Worm (Caenorhabditis elegans): ENCODE measurements around the gene ZC204.17.

The ZC204.17 gene

ce11 chrII:1646199-1646598 lies at the start of gene ZC204.17:
Gene ZC204.17, minus strand, starts transcription at chrII:1646299.
- no peak for TF ChIP-seq mep-1 (tag; optimal IDR thresholded peaks at IDR 0.05)
- TF ChIP-seq nhr-237 (tag; optimal IDR thresholded peaks at IDR 0.05): no peak
- no peak for TF ChIP-seq cnd-1 (tag; optimal IDR thresholded peaks at IDR 0.05)
- no peak for TF ChIP-seq drap-1 (GFP tag; optimal IDR thresholded peaks at IDR 0.05)
- TF ChIP-seq elt-1 (tag; optimal IDR thresholded peaks at IDR 0.05; ENCODE audit: borderline replicate concordance, insufficient read depth): no peak
- no peak for TF ChIP-seq ceh-83 (GFP tag; optimal IDR thresholded peaks at IDR 0.05)
- TF ChIP-seq ces-1 (GFP tag; optimal IDR thresholded peaks at IDR 0.05): no peak
- TF ChIP-seq nhr-2 (tag; optimal IDR thresholded peaks at IDR 0.05): no peak
- TF ChIP-seq snpc-4 (tag; optimal IDR thresholded peaks at IDR 0.05): no peak

DNA sequence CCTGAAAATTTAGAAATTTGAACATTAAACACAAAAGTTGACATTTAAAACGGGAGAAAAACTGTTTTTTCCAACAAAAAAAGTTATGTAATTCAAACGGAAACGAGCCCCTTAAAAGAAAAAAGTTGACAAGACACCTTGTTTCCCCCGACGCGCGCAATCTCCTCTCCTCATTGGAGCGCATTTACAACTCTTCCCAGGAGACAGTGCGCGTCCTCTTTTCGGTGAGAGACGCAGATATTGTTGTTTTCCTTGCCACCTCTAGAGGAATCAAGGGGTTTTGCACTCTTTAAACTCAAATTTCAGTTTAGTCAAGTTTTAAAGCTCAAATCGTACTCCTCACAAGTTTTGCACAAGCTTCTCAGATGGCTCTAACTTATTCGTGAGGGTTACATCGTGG lies 49.8 kb upstream of the ZC204.17 start, which contains the start of gene F58E1.13:
Gene F58E1.13, minus strand, starts transcription at position 12 of the 400 bp plus-strand sequence.
- TF ChIP-seq nhr-237 (tag; optimal IDR thresholded peaks at IDR 0.05) (no peak), mab-5 (tag; optimal IDR thresholded peaks at IDR 0.05) (no peak), M03D4.4 (tag; optimal IDR thresholded peaks at IDR 0.05) (no peak), flh-1 (GFP tag; optimal IDR thresholded peaks at IDR 0.05) (no peak), ceh-83 (GFP tag; optimal IDR thresholded peaks at IDR 0.05) (no peak), mep-1 (tag; optimal IDR thresholded peaks at IDR 0.05) (no peak), ceh-43 (GFP tag; optimal IDR thresholded peaks at IDR 0.05) (no peak), bed-3 (GFP tag; optimal IDR thresholded peaks at IDR 0.05) (no peak), hlh-1 (tag; optimal IDR thresholded peaks at IDR 0.05) (no peak), blmp-1 (tag; optimal IDR thresholded peaks at IDR 0.05) (no peak), ham-2 (GFP tag; optimal IDR thresholded peaks at IDR 0.05) (no peak), unc-62 (GFP tag; optimal IDR thresholded peaks at IDR 0.05) (no peak), zip-8 (tag; optimal IDR thresholded peaks at IDR 0.05) (no peak)

DNA sequence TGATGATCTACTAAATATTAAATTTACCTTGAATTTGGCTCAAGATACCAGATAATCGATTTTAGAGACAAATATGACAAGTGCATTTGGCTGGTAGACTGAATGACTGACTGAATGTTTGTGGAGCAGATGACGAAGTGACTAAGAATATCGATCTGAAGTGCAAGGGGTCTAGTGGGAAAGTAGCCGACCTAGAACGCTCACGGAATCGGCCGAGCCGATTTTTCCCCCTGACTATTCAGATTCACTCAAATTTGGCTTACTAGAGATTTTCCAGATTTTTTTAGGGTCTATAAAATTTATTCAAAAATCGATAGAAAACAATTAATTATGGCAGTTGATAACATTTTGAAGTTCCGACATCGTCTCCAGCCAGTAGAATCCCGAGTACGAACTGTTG lies 48.4 kb upstream of the ZC204.17 start, which contains the start of gene fbxc-26:
Gene fbxc-26, minus strand, starts transcription at position 101 of the 400 bp plus-strand sequence.
- TF ChIP-seq ztf-11 (tag; optimal IDR thresholded peaks at IDR 0.05) (no peak), bed-3 (GFP tag; optimal IDR thresholded peaks at IDR 0.05) (no peak), tbx-8 (GFP tag; optimal IDR thresholded peaks at IDR 0.05) (no peak), nhr-237 (tag; optimal IDR thresholded peaks at IDR 0.05) (no peak), nhr-2 (tag; optimal IDR thresholded peaks at IDR 0.05) (no peak), lin-32 (GFP tag; optimal IDR thresholded peaks at IDR 0.05) (no peak), flh-1 (GFP tag; optimal IDR thresholded peaks at IDR 0.05) (no peak), nhr-28 (tag; optimal IDR thresholded peaks at IDR 0.05) (no peak), nhr-12 (tag; optimal IDR thresholded peaks at IDR 0.05) (no peak), ceh-43 (GFP tag; optimal IDR thresholded peaks at IDR 0.05) (no peak)

DNA sequence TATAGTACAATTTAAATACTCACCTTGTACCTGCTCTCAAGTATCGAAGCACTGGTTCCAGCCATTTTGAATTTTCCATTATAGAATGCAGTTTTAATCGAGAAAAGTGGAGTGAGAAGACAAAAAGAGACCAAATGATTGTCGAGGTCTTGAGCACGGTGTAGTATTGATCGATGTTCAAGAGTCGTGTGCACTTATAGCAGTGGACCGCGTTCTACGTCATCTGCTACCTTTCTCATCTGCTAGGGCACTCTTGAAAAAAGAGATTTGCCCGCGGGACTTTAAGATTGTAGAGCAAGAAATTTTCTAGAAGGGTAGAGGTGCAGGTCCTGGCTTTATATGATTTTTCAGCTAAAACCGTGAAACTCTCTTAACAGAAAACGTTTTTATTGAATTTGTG lies 46.7 kb upstream of the ZC204.17 start, which contains the start of gene fbxc-21:
Gene fbxc-21, minus strand, starts transcription at position 101 of the 400 bp plus-strand sequence.
- no peak for TF ChIP-seq ceh-83 (GFP tag; optimal IDR thresholded peaks at IDR 0.05)
- TF ChIP-seq ztf-11 (tag; optimal IDR thresholded peaks at IDR 0.05): no peak
- TF ChIP-seq M03D4.4 (tag; optimal IDR thresholded peaks at IDR 0.05): no peak
- TF ChIP-seq ceh-43 (GFP tag; optimal IDR thresholded peaks at IDR 0.05): no peak
- TF ChIP-seq pha-4 (tag; optimal IDR thresholded peaks at IDR 0.05): no peak
- no peak for TF ChIP-seq mep-1 (tag; optimal IDR thresholded peaks at IDR 0.05)
- no peak for TF ChIP-seq lin-13 (tag; optimal IDR thresholded peaks at IDR 0.05)
- no peak for TF ChIP-seq lsy-2 (tag; optimal IDR thresholded peaks at IDR 0.05)
- no peak for TF ChIP-seq nhr-2 (tag; optimal IDR thresholded peaks at IDR 0.05)
- TF ChIP-seq ham-2 (GFP tag; optimal IDR thresholded peaks at IDR 0.05): no peak
- no peak for TF ChIP-seq sem-2 (GFP tag; optimal IDR thresholded peaks at IDR 0.05)
- TF ChIP-seq mab-5 (tag; optimal IDR thresholded peaks at IDR 0.05): no peak
- no peak for TF ChIP-seq tbx-8 (GFP tag; optimal IDR thresholded peaks at IDR 0.05)

DNA sequence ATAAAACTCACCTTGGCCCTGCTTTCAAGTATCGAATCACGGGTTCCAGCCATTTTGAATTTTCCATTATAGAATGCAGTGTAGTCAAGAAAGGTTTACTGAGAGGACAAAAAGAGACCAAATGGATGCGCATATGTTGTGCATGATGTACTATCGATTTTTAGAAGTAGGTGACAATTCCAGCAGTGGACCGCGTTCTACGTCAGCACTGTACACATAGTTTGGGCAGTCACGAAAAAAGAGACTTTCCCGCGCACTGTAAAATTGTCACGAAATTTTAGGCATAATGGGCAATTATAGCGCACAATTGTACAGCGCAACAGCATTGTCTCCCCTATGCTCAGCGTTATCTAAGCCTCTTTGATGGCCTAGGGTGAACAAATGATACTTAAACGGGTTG lies 44.9 kb upstream of the ZC204.17 start, which contains the start of gene fbxc-22:
Gene fbxc-22, minus strand, starts transcription at position 101 of the 400 bp plus-strand sequence.
- TF ChIP-seq nhr-28 (tag; optimal IDR thresholded peaks at IDR 0.05) (no peak), nhr-12 (tag; optimal IDR thresholded peaks at IDR 0.05) (no peak), ceh-39 (tag; optimal IDR thresholded peaks at IDR 0.05) (no peak), mls-2 (tag; optimal IDR thresholded peaks at IDR 0.05) (no peak), hlh-1 (tag; optimal IDR thresholded peaks at IDR 0.05) (no peak), sem-2 (GFP tag; optimal IDR thresholded peaks at IDR 0.05) (no peak), nhr-237 (tag; optimal IDR thresholded peaks at IDR 0.05) (no peak), bed-3 (GFP tag; optimal IDR thresholded peaks at IDR 0.05) (no peak), lsy-2 (tag; optimal IDR thresholded peaks at IDR 0.05) (no peak), flh-1 (GFP tag; optimal IDR thresholded peaks at IDR 0.05) (no peak), elt-1 (tag; optimal IDR thresholded peaks at IDR 0.05; ENCODE audit: borderline replicate concordance, insufficient read depth) (no peak), zip-8 (tag; optimal IDR thresholded peaks at IDR 0.05) (no peak), tbx-8 (GFP tag; optimal IDR thresholded peaks at IDR 0.05) (no peak), nhr-2 (tag; optimal IDR thresholded peaks at IDR 0.05) (no peak), ceh-83 (GFP tag; optimal IDR thresholded peaks at IDR 0.05) (no peak), drap-1 (GFP tag; optimal IDR thresholded peaks at IDR 0.05) (no peak), snpc-4 (tag; optimal IDR thresholded peaks at IDR 0.05) (no peak)
